Fruit fly (Drosophila melanogaster): ENCODE results near the gene eff.

DNA sequence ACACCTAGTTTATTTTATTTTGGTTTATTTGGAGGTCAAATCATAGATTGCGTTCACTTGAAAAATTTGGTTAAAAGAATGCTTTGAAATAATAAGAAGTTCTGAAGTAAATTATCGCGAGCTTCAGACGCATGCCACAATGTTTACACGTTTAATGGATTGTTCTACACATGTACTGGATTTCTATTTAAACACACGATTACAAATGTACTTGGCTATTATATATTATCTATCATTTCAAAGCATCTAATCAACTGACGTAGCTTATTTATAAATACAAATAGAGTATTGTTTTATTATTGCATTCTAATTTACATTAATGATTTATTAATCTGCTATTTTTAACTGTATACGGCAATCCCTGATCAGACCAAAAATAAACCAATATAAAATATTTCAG is 7.2 kb downstream of the eff start:
- no peak for TF ChIP-seq Clk (GFP tag; optimal IDR thresholded peaks at IDR 0.05)
- TF ChIP-seq cic (GFP tag; optimal IDR thresholded peaks at IDR 0.05): no peak
- no peak for TF ChIP-seq CG1620 (GFP tag; optimal IDR thresholded peaks at IDR 0.05)
- no peak for TF ChIP-seq CG11617 (GFP tag; optimal IDR thresholded peaks at IDR 0.05)
- no peak for TF ChIP-seq CG33017 (tag; optimal IDR thresholded peaks at IDR 0.05)

All from whole organism, adult.